Worm (Caenorhabditis elegans) whole organism, L4/young adult: ENCODE data around the gene F18A11.2.

ENCODE experiments used
- W03F9.2 ChIP-seq: fragments of 150-350 bp; optimal IDR thresholded peaks from 2 replicates; lab custom pipeline; 2014; ENCODE audit warnings: missing biosample characterization, missing genetic modification characterization
- dao-5 ChIP-seq: sonication (generic microtip); optimal IDR thresholded peaks from 2 replicates; lab custom pipeline; 2016; ENCODE audit warnings: missing genotype, missing genetic modification characterization, moderate library complexity, missing compliant biosample characterization
- him-1 ChIP-seq: sonication (generic microtip); optimal IDR thresholded peaks from 2 replicates; lab custom pipeline; 2016; ENCODE audit warnings: missing genotype, missing genetic modification reagents, missing genetic modification characterization, missing compliant biosample characterization

DNA sequence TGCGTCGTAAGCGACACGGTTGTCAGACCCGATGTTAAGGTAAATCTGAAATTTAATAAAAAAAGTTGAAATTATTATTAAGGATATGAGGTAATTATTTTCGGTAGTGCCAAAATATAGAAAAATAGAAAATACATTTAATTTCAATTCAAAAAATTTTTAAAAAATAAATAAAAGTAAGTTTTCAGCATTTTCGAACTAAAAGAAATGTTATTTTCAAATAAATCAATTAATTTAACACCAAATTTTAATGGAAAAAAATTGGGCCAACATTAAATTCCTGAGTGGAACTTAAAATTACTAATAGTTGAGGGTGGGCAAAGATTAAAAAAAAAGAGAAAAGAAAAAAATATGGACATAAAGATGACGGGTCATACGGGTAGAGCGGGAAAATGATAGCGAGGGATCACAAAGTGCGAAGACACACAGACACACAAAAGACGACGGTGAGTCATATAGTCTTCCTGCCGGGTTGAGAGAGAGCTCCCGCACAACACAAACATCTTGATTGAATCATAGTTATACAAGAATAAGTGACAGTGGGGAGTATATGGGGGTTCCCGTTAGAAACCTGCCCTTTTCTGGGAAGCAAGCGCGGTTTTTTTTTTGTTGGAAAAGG is 5.6 kb upstream of the F18A11.2 start, which contains the start of gene max-2:
- TF ChIP-seq him-1 (tag; lab: Kevin White, UChicago) (no peak), W03F9.2 (tag; lab: Kevin White, UChicago) (no peak), dao-5 (tag; lab: Kevin White, UChicago) (no peak)
